Fruit fly (Drosophila melanogaster) whole organism, embryonic: Measurements from ENCODE around the gene CCT7.

Experiments
- ATbp ChIP-seq: fragments of 200-800 bp; sonication (Bioruptor generic); optimal IDR thresholded peaks from 2 replicates; lab custom pipeline; 2017; ENCODE audit warnings: missing biosample characterization, mild to moderate bottlenecking, missing genetic modification characterization, missing genetic modification reagents
- Adf1 ChIP-seq: fragments of 200-800 bp; sonication (Bioruptor generic); IDR thresholded peaks from 2 replicates; pipeline ENCODE4 v1.3.6; 2022; ENCODE audit warnings: missing biosample characterization, missing genetic modification characterization
- CG10431 ChIP-seq: fragments of 200-800 bp; sonication (Bioruptor generic); optimal IDR thresholded peaks from 3 replicates; lab custom pipeline; 2018; ENCODE audit warnings: missing biosample characterization, mild to moderate bottlenecking, missing genetic modification characterization
- CG10543 ChIP-seq: fragments of 200-800 bp; sonication (Bioruptor generic); optimal IDR thresholded peaks from 3 replicates; lab custom pipeline; 2017; ENCODE audit warnings: missing biosample characterization, mild to moderate bottlenecking, missing genetic modification characterization, moderate library complexity
- CG10979 ChIP-seq: fragments of 200-800 bp; sonication (Bioruptor generic); optimal IDR thresholded peaks from 2 replicates; lab custom pipeline; 2018; ENCODE audit warnings: missing biosample characterization, mild to moderate bottlenecking, missing genetic modification characterization, moderate library complexity
- CG11723 ChIP-seq: fragments of 200-800 bp; sonication (Bioruptor generic); optimal IDR thresholded peaks from 2 replicates; lab custom pipeline; 2017; ENCODE audit warnings: missing biosample characterization, mild to moderate bottlenecking, missing genetic modification characterization
- CG12219 ChIP-seq: fragments of 200-800 bp; sonication (Bioruptor generic); optimal IDR thresholded peaks from 3 replicates; lab custom pipeline; 2018; ENCODE audit warnings: missing biosample characterization, mild to moderate bottlenecking, missing genetic modification characterization
- CG12942 ChIP-seq: fragments of 200-800 bp; sonication (Bioruptor generic); optimal IDR thresholded peaks from 3 replicates; lab custom pipeline; 2016; ENCODE audit warnings: missing biosample characterization, missing genetic modification characterization
- CG13296 ChIP-seq: fragments of 200-800 bp; sonication (Bioruptor generic); optimal IDR thresholded peaks from 3 replicates; lab custom pipeline; 2018; ENCODE audit warnings: missing biosample characterization, mild to moderate bottlenecking, missing genetic modification characterization
- CG15269 ChIP-seq: fragments of 200-800 bp; sonication (Bioruptor generic); optimal IDR thresholded peaks from 2 replicates; lab custom pipeline; 2018; ENCODE audit warnings: missing biosample characterization, mild to moderate bottlenecking, missing genetic modification characterization, moderate library complexity
- CG1792 ChIP-seq: fragments of 200-800 bp; sonication (Bioruptor generic); optimal IDR thresholded peaks from 2 replicates; lab custom pipeline; 2016; ENCODE audit warnings: missing biosample characterization, missing genetic modification characterization
- CG18619 ChIP-seq: fragments of 200-800 bp; sonication (Bioruptor generic); optimal IDR thresholded peaks from 3 replicates; lab custom pipeline; 2017; ENCODE audit warnings: missing biosample characterization, mild to moderate bottlenecking, missing genetic modification characterization
- CG2116 ChIP-seq: fragments of 200-800 bp; sonication (Bioruptor generic); optimal IDR thresholded peaks from 3 replicates; lab custom pipeline; 2018; ENCODE audit warnings: missing biosample characterization, mild to moderate bottlenecking, missing genetic modification characterization
- CG31388 ChIP-seq: fragments of 200-800 bp; sonication (Bioruptor generic); optimal IDR thresholded peaks from 2 replicates; lab custom pipeline; 2016; ENCODE audit warnings: missing biosample characterization, missing genetic modification characterization
- CG31441 ChIP-seq: fragments of 200-800 bp; sonication (Bioruptor generic); IDR thresholded peaks from 2 replicates; pipeline ENCODE4 v1.3.6; 2022; ENCODE audit warnings: missing biosample characterization, missing genetic modification characterization
- CG3726 ChIP-seq: fragments of 200-800 bp; sonication (Bioruptor generic); IDR thresholded peaks from 3 replicates; pipeline ENCODE4, ENCODE4 v1.3.6; 2022; ENCODE audit warnings: missing biosample characterization, missing genetic modification characterization
- CG4617 ChIP-seq: fragments of 200-800 bp; sonication (Bioruptor generic); optimal IDR thresholded peaks from 3 replicates; lab custom pipeline; 2016; ENCODE audit warnings: missing biosample characterization, missing genetic modification characterization, borderline replicate concordance
- CG5180 ChIP-seq: fragments of 200-800 bp; sonication (Bioruptor generic); optimal IDR thresholded peaks from 3 replicates; lab custom pipeline; 2017; ENCODE audit warnings: missing biosample characterization, missing genetic modification characterization, mild to moderate bottlenecking, moderate library complexity, missing genetic modification reagents
- CG6765 ChIP-seq: fragments of 200-800 bp; sonication (Bioruptor generic); optimal IDR thresholded peaks from 3 replicates; lab custom pipeline; 2017; ENCODE audit warnings: missing biosample characterization, mild to moderate bottlenecking, missing genetic modification characterization
- CG6791 ChIP-seq: fragments of 200-800 bp; sonication (Bioruptor generic); IDR thresholded peaks from 3 replicates; pipeline ENCODE4 v1.3.6; 2022; ENCODE audit warnings: missing biosample characterization, missing genetic modification characterization; ENCODE audit not compliant: partially characterized antibody
- CG7987 ChIP-seq: fragments of 200-800 bp; sonication (Bioruptor generic); optimal IDR thresholded peaks from 2 replicates; lab custom pipeline; 2018; ENCODE audit warnings: missing biosample characterization, mild to moderate bottlenecking, missing genetic modification characterization, moderate library complexity
- Ets97D ChIP-seq: fragments of 200-800 bp; sonication (Bioruptor generic); optimal IDR thresholded peaks from 3 replicates; lab custom pipeline; 2016; ENCODE audit warnings: missing biosample characterization, missing genetic modification characterization
- HmgD ChIP-seq: fragments of 200-800 bp; sonication (Bioruptor generic); optimal IDR thresholded peaks from 3 replicates; lab custom pipeline; 2016; ENCODE audit warnings: missing biosample characterization, missing genetic modification characterization
- Hmx ChIP-seq: fragments of 200-800 bp; sonication (Bioruptor generic); optimal IDR thresholded peaks from 2 replicates; lab custom pipeline; 2016; ENCODE audit warnings: missing biosample characterization, missing genetic modification characterization
- Hr39 ChIP-seq: fragments of >200 bp; optimal IDR thresholded peaks from 2 replicates; lab custom pipeline; 2017
- Kr ChIP-seq: fragments of 200-800 bp; sonication (Bioruptor generic); optimal IDR thresholded peaks from 2 replicates; lab custom pipeline; 2017; ENCODE audit warnings: missing biosample characterization, mild to moderate bottlenecking, missing genetic modification characterization
- Lim3 ChIP-seq: fragments of 200-800 bp; sonication (Bioruptor generic); IDR thresholded peaks from 2 replicates; pipeline ENCODE4 v1.3.6; 2022; ENCODE audit warnings: missing biosample characterization, missing genetic modification characterization
- Max ChIP-seq: fragments of 200-800 bp; sonication (Bioruptor generic); optimal IDR thresholded peaks from 2 replicates; lab custom pipeline; 2016; ENCODE audit warnings: missing biosample characterization, mild to moderate bottlenecking, missing genetic modification characterization
- Mes4 ChIP-seq: fragments of 200-800 bp; sonication (Bioruptor generic); optimal IDR thresholded peaks from 2 replicates; lab custom pipeline; 2016; ENCODE audit warnings: missing biosample characterization, missing genetic modification characterization
- Mrtf ChIP-seq: fragments of 200-800 bp; sonication (Bioruptor generic); IDR thresholded peaks from 3 replicates; pipeline ENCODE4 v1.3.6; 2022; ENCODE audit warnings: missing biosample characterization, missing genetic modification characterization
- Ptx1 ChIP-seq: fragments of 200-800 bp; sonication (Bioruptor generic); IDR thresholded peaks from 2 replicates; pipeline ENCODE4 v1.3.6; 2022; ENCODE audit warnings: missing biosample characterization, missing genetic modification characterization
- Usf ChIP-seq: fragments of 200-800 bp; sonication (Bioruptor generic); optimal IDR thresholded peaks from 2 replicates; lab custom pipeline; 2017; ENCODE audit warnings: missing genotype, missing biosample characterization, missing genetic modification characterization
- bab2 ChIP-seq: fragments of 200-800 bp; sonication (Bioruptor generic); optimal IDR thresholded peaks from 2 replicates; lab custom pipeline; 2016; ENCODE audit warnings: missing biosample characterization, missing genetic modification characterization
- cg ChIP-seq: fragments of 200-800 bp; sonication (Bioruptor generic); optimal IDR thresholded peaks from 3 replicates; lab custom pipeline; 2019; ENCODE audit warnings: missing biosample characterization, mild to moderate bottlenecking, missing genetic modification characterization, moderate library complexity
- dm ChIP-seq: fragments of 200-800 bp; sonication (Bioruptor generic); optimal IDR thresholded peaks from 3 replicates; lab custom pipeline; 2016; ENCODE audit warnings: missing biosample characterization, missing genetic modification characterization
- dmrt99B ChIP-seq: fragments of 200-800 bp; sonication (Bioruptor generic); optimal IDR thresholded peaks from 2 replicates; lab custom pipeline; 2018; ENCODE audit warnings: missing biosample characterization, mild to moderate bottlenecking, missing genetic modification characterization, moderate library complexity
- dpn ChIP-seq, 2 experiments: fragments of 200-800 bp; sonication (Bioruptor generic); optimal IDR thresholded peaks; 3 replicates each; lab custom pipeline; 2016; ENCODE audit warnings: missing biosample characterization in 2 of 2, missing genetic modification characterization in 2 of 2
- ewg ChIP-seq: fragments of 200-800 bp; sonication (Bioruptor generic); optimal IDR thresholded peaks from 3 replicates; lab custom pipeline; 2017; ENCODE audit warnings: mild to moderate bottlenecking, missing biosample characterization, missing genetic modification reagents, missing genetic modification characterization
- fd102C ChIP-seq: fragments of 200-800 bp; sonication (Bioruptor generic); optimal IDR thresholded peaks from 2 replicates; lab custom pipeline; 2018; ENCODE audit warnings: missing biosample characterization, mild to moderate bottlenecking, missing genetic modification characterization, moderate library complexity
- fru ChIP-seq: fragments of >200 bp; optimal IDR thresholded peaks from 2 replicates; lab custom pipeline; 2017
- ind ChIP-seq: fragments of 200-800 bp; sonication (Bioruptor generic); optimal IDR thresholded peaks from 3 replicates; lab custom pipeline; 2016; ENCODE audit warnings: missing biosample characterization, missing genetic modification characterization
- jigr1 ChIP-seq: fragments of 200-800 bp; sonication (Bioruptor generic); IDR thresholded peaks from 3 replicates; pipeline ENCODE4 v1.3.6; 2022; ENCODE audit warnings: missing biosample characterization, missing genetic modification characterization
- lov ChIP-seq, 2 experiments: fragments of 200-800 bp in 1 of 2; fragments of >200 bp in 1 of 2; sonication (Bioruptor generic) in 1 of 2; IDR thresholded peaks in 1 of 2; optimal IDR thresholded peaks in 1 of 2; 2 replicates in 1 of 2; 3 replicates in 1 of 2; pipeline versions ENCODE4 v1.3.6 to Lab custom; 2017 to 2022; ENCODE audit warnings: missing biosample characterization in 1 of 2, missing genetic modification characterization in 1 of 2
- prd ChIP-seq, 3 experiments: fragments of >200 bp in 2 of 3; fragments of 200-800 bp in 1 of 3; sonication (Bioruptor generic) in 1 of 3; optimal IDR thresholded peaks in 2 of 3; IDR thresholded peaks in 1 of 3; 2 replicates in 2 of 3; 3 replicates in 1 of 3; pipeline versions ENCODE4 v1.3.6 to Lab custom; 2017 to 2022; ENCODE audit warnings: missing biosample characterization in 1 of 3, missing genetic modification characterization in 1 of 3
- pros ChIP-seq: fragments of 200-800 bp; sonication (Bioruptor generic); optimal IDR thresholded peaks from 3 replicates; lab custom pipeline; 2019; ENCODE audit warnings: missing biosample characterization, mild to moderate bottlenecking, missing genetic modification characterization, moderate library complexity
- schlank ChIP-seq: fragments of 200-800 bp; sonication (Bioruptor generic); optimal IDR thresholded peaks from 2 replicates; lab custom pipeline; 2018; ENCODE audit warnings: missing biosample characterization, mild to moderate bottlenecking, missing genetic modification characterization
- sd ChIP-seq: fragments of 200-800 bp; sonication (Bioruptor generic); optimal IDR thresholded peaks from 3 replicates; lab custom pipeline; 2018; ENCODE audit warnings: missing biosample characterization, mild to moderate bottlenecking, missing genetic modification characterization, moderate library complexity
- sens ChIP-seq: fragments of 200-800 bp; sonication (Bioruptor generic); peaks from one replicate; lab custom pipeline; 2016; ENCODE audit warnings: missing biosample characterization, missing genetic modification characterization
- toy ChIP-seq: fragments of 200-800 bp; sonication (Bioruptor generic); IDR thresholded peaks from 2 replicates; pipeline ENCODE4 v1.3.6; 2022; ENCODE audit warnings: missing biosample characterization, missing genetic modification characterization
- vnd ChIP-seq: fragments of 200-800 bp; sonication (Bioruptor generic); IDR thresholded peaks from 3 replicates; pipeline ENCODE4 v1.3.6; 2022; ENCODE audit warnings: missing biosample characterization, missing genetic modification characterization; ENCODE audit not compliant: partially characterized antibody

The CCT7 gene

DNA sequence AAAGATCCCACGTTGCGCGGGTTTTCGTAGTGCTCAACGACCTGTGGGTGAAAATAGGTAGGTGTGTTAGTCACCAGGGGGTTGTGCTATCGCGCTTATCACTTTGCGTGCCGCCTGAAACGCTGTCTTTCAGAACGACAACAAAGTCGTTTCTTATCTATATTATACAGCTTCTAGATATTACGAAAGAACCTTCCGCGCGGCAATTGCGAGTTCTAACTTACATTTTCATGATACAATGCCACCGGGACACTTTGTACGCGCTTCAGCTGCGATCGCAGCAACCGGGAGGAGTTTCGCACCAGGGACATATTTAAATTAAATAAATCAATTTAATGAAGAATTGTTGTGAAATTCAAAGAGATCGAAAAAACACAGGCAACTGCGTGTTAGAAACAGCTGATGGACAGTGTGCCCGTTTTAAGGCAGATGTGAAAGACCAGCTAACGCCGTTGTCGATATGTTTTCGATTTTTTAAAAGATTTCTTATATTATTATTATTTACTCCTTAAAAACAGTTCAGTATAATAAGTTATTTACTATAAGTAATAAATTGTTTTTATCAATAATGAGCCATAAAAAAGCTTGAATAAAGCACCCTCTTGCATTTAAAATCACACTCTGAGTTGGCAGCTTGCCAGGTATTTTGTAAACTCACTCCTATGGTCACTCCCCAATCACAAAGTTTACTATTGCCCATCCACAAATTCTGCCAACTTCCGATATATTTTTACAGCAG, 22.6 kb downstream of the CCT7 start, which contains the start of the genes IscU and CG8379 (continued):
- TF ChIP-seq CG12219 (no peak), lov (optimal IDR thresholded peaks at IDR 0.05; lab: Kevin White, UChicago) (no peak), lov (GFP tag; IDR thresholded peaks at IDR 0.05; lab: Robert Waterston, UW) (no peak), CG3726 (GFP tag; lab: Robert Waterston, UW) (no peak), sd (tag; lab: Kevin White, UChicago) (no peak), Max (GFP tag; lab: Kevin White, UChicago) (peak; percentile 12), dm (GFP tag; lab: Kevin White, UChicago) (no peak), CG7987 (GFP tag; lab: Kevin White, UChicago) (no peak), Ptx1 (GFP tag; lab: Robert Waterston, UW) (no peak), Mes4 (GFP tag; lab: Kevin White, UChicago) (no peak), toy (GFP tag; lab: Robert Waterston, UW) (no peak), Mrtf (no peak), ewg (GFP tag; lab: Kevin White, UChicago) (no peak), ATbp (GFP tag; lab: Kevin White, UChicago) (no peak), Ets97D (GFP tag; lab: Kevin White, UChicago) (peak; percentile 10), CG18619 (GFP tag; lab: Kevin White, UChicago) (no peak), CG6765 (GFP tag; lab: Kevin White, UChicago) (no peak), CG5180 (GFP tag; lab: Kevin White, UChicago) (no peak), Lim3 (GFP tag; lab: Robert Waterston, UW) (no peak), CG4617 (GFP tag; lab: Kevin White, UChicago) (peak; percentile 62), HmgD (GFP tag; lab: Kevin White, UChicago) (no peak), cg (GFP tag; lab: Kevin White, UChicago) (no peak), Adf1 (GFP tag; lab: Robert Waterston, UW) (no peak), dmrt99B (tag; lab: Kevin White, UChicago) (no peak), CG10979 (tag; lab: Kevin White, UChicago) (no peak), CG31388 (GFP tag; lab: Kevin White, UChicago) (no peak), fd102C (no peak), Hmx (no peak), CG12942 (GFP tag; lab: Kevin White, UChicago) (no peak), CG1792 (GFP tag; lab: Kevin White, UChicago) (no peak), CG2116 (GFP tag; lab: Kevin White, UChicago) (peak; percentile 87), CG15269 (no peak), vnd (GFP tag; lab: Robert Waterston, UW) (no peak), CG10543 (GFP tag; lab: Kevin White, UChicago) (peak; percentile 6), sens (GFP tag; lab: Kevin White, UChicago) (no peak), pros (no peak), bab2 (GFP tag; lab: Kevin White, UChicago) (no peak), schlank (tag; lab: Kevin White, UChicago) (no peak), ind (no peak), CG10431 (no peak), Usf (GFP tag; lab: Kevin White, UChicago) (no peak), CG6791 (GFP tag; lab: Robert Waterston, UW) (no peak), jigr1 (no peak), CG31441 (GFP tag; lab: Robert Waterston, UW) (no peak), CG11723 (no peak), CG13296 (GFP tag; lab: Kevin White, UChicago) (no peak), fru (lab: Kevin White, UChicago) (no peak), Kr (GFP tag; lab: Kevin White, UChicago) (no peak), dpn (GFP tag; optimal IDR thresholded peaks at IDR 0.05; lab: Kevin White, UChicago) (no peak), Hr39 (no peak), prd (optimal IDR thresholded peaks at IDR 0.05; lab: Kevin White, UChicago) (no peak), prd (GFP tag; IDR thresholded peaks at IDR 0.05; lab: Robert Waterston, UW) (no peak)
